Worm (Caenorhabditis elegans) whole organism, midembryonic: ENCODE results near the gene C31H1.2.

ENCODE experiments used
- cog-1 ChIP-seq: sonication (generic microtip); optimal IDR thresholded peaks from 2 replicates; lab custom pipeline; 2016; ENCODE audit warnings: missing genetic modification characterization, missing compliant biosample characterization
- flt-1 ChIP-seq: fragments of 200-800 bp; sonication (Bioruptor generic); IDR thresholded peaks from 2 replicates; pipeline ENCODE4 v1.3.6; 2022; ENCODE audit warnings: missing genetic modification characterization, missing compliant biosample characterization
- klf-2 ChIP-seq: fragments of 200-800 bp; sonication (Bioruptor generic); conservative IDR thresholded peaks from 2 replicates; pipeline ENCODE4 v1.3.6; 2022; ENCODE audit warnings: missing genetic modification reagents, missing genetic modification characterization, missing compliant biosample characterization
- tab-1 ChIP-seq: fragments of 200-800 bp; sonication (Bioruptor generic); IDR thresholded peaks from 2 replicates; pipeline ENCODE4 v1.3.6; 2022; ENCODE audit warnings: missing genetic modification characterization, missing compliant biosample characterization
- ztf-23 ChIP-seq: fragments of 200-800 bp; sonication (Bioruptor generic); IDR thresholded peaks from 2 replicates; pipeline ENCODE4 v1.3.6; 2022; ENCODE audit warnings: missing genetic modification reagents, missing genetic modification characterization, missing compliant biosample characterization

- TF ChIP-seq cog-1 (tag; lab: Kevin White, UChicago) (no peak), flt-1 (no peak), tab-1 (GFP tag; lab: Robert Waterston, UW) (no peak), ztf-23 (GFP tag; lab: Robert Waterston, UW) (no peak), klf-2 (GFP tag; lab: Robert Waterston, UW) (no peak)
These were observed 5.6 kb downstream of the C31H1.2 start, which contains the start of gene C31H1.5 for ce11 chrIV:5796694-5797093.
